Fruit fly (Drosophila melanogaster) whole organism, wandering third instar larva: ENCODE measurements around the gene Drgx.

Experiments used
- Abd-B ChIP-seq: fragments of >200 bp; optimal IDR thresholded peaks from 2 replicates; lab custom pipeline; 2017; ENCODE audit warnings: missing biosample characterization, missing genetic modification characterization
- CG32264 ChIP-seq: fragments of 200-800 bp; sonication (Bioruptor generic); optimal IDR thresholded peaks from 2 replicates; lab custom pipeline; 2016; ENCODE audit warnings: missing biosample characterization, missing genetic modification characterization
- CG9705 ChIP-seq: fragments of 200-800 bp; sonication (Bioruptor generic); optimal IDR thresholded peaks from 2 replicates; lab custom pipeline; 2018; ENCODE audit warnings: missing biosample characterization, mild to moderate bottlenecking, missing genetic modification characterization
- CrebA ChIP-seq: fragments of 200-800 bp; sonication (Bioruptor generic); optimal IDR thresholded peaks from 2 replicates; lab custom pipeline; 2016; ENCODE audit warnings: missing biosample characterization, mild to moderate bottlenecking, missing genetic modification characterization, borderline replicate concordance
- Dfd ChIP-seq: fragments of >200 bp; optimal IDR thresholded peaks from 2 replicates; lab custom pipeline; 2017; ENCODE audit warnings: missing biosample characterization, missing genetic modification characterization
- Dif ChIP-seq: fragments of 200-275, 200-300 bp; sonication (Bioruptor generic); optimal IDR thresholded peaks from 2 replicates; lab custom pipeline; 2018; ENCODE audit warnings: missing biosample characterization, missing genetic modification characterization; ENCODE audit not compliant: partially characterized antibody
- GATAd ChIP-seq: sonication (Bioruptor generic); optimal IDR thresholded peaks from 2 replicates; lab custom pipeline; 2016; ENCODE audit warnings: missing biosample characterization, missing genetic modification characterization
- HLH106 ChIP-seq: fragments of 200-800 bp; optimal IDR thresholded peaks from 3 replicates; lab custom pipeline; 2019; ENCODE audit warnings: missing biosample characterization, mild to moderate bottlenecking, missing genetic modification characterization, moderate library complexity
- Hnf4 ChIP-seq: fragments of 200-800 bp; sonication (Bioruptor generic); optimal IDR thresholded peaks from 2 replicates; lab custom pipeline; 2016; ENCODE audit warnings: missing biosample characterization, mild to moderate bottlenecking, missing genetic modification characterization
- Hr78 ChIP-seq: fragments of >200 bp; optimal IDR thresholded peaks from 2 replicates; lab custom pipeline; 2017; ENCODE audit warnings: missing biosample characterization, missing genetic modification characterization
- Hr83 ChIP-seq: fragments of 200-300 bp; sonication (Bioruptor generic); optimal IDR thresholded peaks from 2 replicates; lab custom pipeline; 2016; ENCODE audit warnings: missing biosample characterization, mild to moderate bottlenecking, missing genetic modification characterization, moderate library complexity; ENCODE audit not compliant: poor library complexity, severe bottlenecking
- Jra ChIP-seq: sonication (Bioruptor generic); optimal IDR thresholded peaks from 2 replicates; lab custom pipeline; 2016; ENCODE audit warnings: missing biosample characterization, missing genetic modification characterization
- Mio ChIP-seq: sonication (Bioruptor generic); optimal IDR thresholded peaks from 2 replicates; lab custom pipeline; 2016; ENCODE audit warnings: missing biosample characterization, missing genetic modification characterization
- Myc ChIP-seq: fragments of >200 bp; optimal IDR thresholded peaks from 2 replicates; lab custom pipeline; 2017
- N ChIP-seq: fragments of >200 bp; optimal IDR thresholded peaks from 2 replicates; lab custom pipeline; 2018; ENCODE audit warnings: missing biosample characterization, missing external identifiers, missing genetic modification characterization
- OdsH ChIP-seq: fragments of 200-800 bp; sonication (Bioruptor generic); optimal IDR thresholded peaks from 2 replicates; lab custom pipeline; 2016; ENCODE audit warnings: missing biosample characterization, mild to moderate bottlenecking, missing genetic modification characterization
- Rel ChIP-seq, 2 experiments: fragments of 200-800 bp; sonication (Bioruptor generic) in 1 of 2; optimal IDR thresholded peaks; 2 replicates in 1 of 2; 3 replicates in 1 of 2; lab custom pipeline; 2016 to 2019; ENCODE audit warnings: mild to moderate bottlenecking in 2 of 2, missing biosample characterization in 2 of 2, missing genetic modification characterization in 2 of 2, moderate library complexity in 1 of 2
- Sp1 ChIP-seq: fragments of 200-800 bp; sonication (Bioruptor generic); optimal IDR thresholded peaks from 3 replicates; lab custom pipeline; 2019; ENCODE audit warnings: missing biosample characterization, mild to moderate bottlenecking, missing genetic modification characterization, moderate library complexity
- Vsx2 ChIP-seq: fragments of 200-300, 225-300 bp; sonication (Bioruptor generic); optimal IDR thresholded peaks from 2 replicates; lab custom pipeline; 2018; ENCODE audit warnings: missing biosample characterization, missing genetic modification characterization; ENCODE audit not compliant: partially characterized antibody
- br ChIP-seq: fragments of 200-800 bp; sonication (Bioruptor generic); optimal IDR thresholded peaks from 2 replicates; lab custom pipeline; 2016; ENCODE audit warnings: missing biosample characterization, missing genetic modification characterization
- brk ChIP-seq: fragments of 200-800 bp; sonication (Bioruptor generic); optimal IDR thresholded peaks from 2 replicates; lab custom pipeline; 2016; ENCODE audit warnings: missing biosample characterization, mild to moderate bottlenecking, missing genetic modification characterization
- dl ChIP-seq, 2 experiments: fragments of 175-275, 200-275 bp in 1 of 2; fragments of 200-275 bp in 1 of 2; sonication (Bioruptor generic); optimal IDR thresholded peaks; lab custom pipeline; 2018; ENCODE audit warnings: mild to moderate bottlenecking in 2 of 2, missing biosample characterization in 2 of 2, missing genetic modification characterization in 2 of 2, moderate library complexity in 2 of 2; ENCODE audit not compliant: partially characterized antibody in 2 of 2, insufficient read depth in 1 of 2
- dmrt93B ChIP-seq: fragments of 200-800 bp; sonication (Bioruptor generic); optimal IDR thresholded peaks from 2 replicates; lab custom pipeline; 2018; ENCODE audit warnings: missing biosample characterization, mild to moderate bottlenecking, missing genetic modification characterization
- dsf ChIP-seq: sonication (Bioruptor generic); optimal IDR thresholded peaks from 2 replicates; lab custom pipeline; 2016; ENCODE audit warnings: missing biosample characterization, missing genetic modification characterization, borderline replicate concordance
- ey ChIP-seq: fragments of 200-800 bp; sonication (Bioruptor generic); optimal IDR thresholded peaks from 2 replicates; lab custom pipeline; 2016; ENCODE audit warnings: missing biosample characterization, missing genetic modification characterization
- foxo ChIP-seq, 2 experiments: fragments of 200-800 bp; sonication (Bioruptor generic); optimal IDR thresholded peaks; 2 replicates in 1 of 2; 3 replicates in 1 of 2; lab custom pipeline; 2016 to 2017; ENCODE audit warnings: missing biosample characterization in 2 of 2, missing genetic modification characterization in 2 of 2
- fru ChIP-seq: fragments of 200-800 bp; sonication (Bioruptor generic); optimal IDR thresholded peaks from 3 replicates; lab custom pipeline; 2016; ENCODE audit warnings: missing biosample characterization, mild to moderate bottlenecking, missing genetic modification characterization
- h ChIP-seq: fragments of 200-800 bp; sonication (Bioruptor generic); optimal IDR thresholded peaks from 3 replicates; lab custom pipeline; 2016; ENCODE audit warnings: missing biosample characterization, mild to moderate bottlenecking, missing genetic modification characterization
- lola ChIP-seq: fragments of >200 bp; optimal IDR thresholded peaks from 2 replicates; lab custom pipeline; 2017; ENCODE audit warnings: missing biosample characterization, missing genetic modification characterization
- pan ChIP-seq: fragments of >200 bp; optimal IDR thresholded peaks from 2 replicates; lab custom pipeline; 2017
- psq ChIP-seq: fragments of 200-800 bp; sonication (Bioruptor generic); optimal IDR thresholded peaks from 3 replicates; lab custom pipeline; 2017; ENCODE audit warnings: missing biosample characterization, mild to moderate bottlenecking, missing genetic modification characterization, moderate library complexity
- rgr ChIP-seq: fragments of 200-800 bp; sonication (Bioruptor generic); optimal IDR thresholded peaks from 3 replicates; lab custom pipeline; 2016; ENCODE audit warnings: missing biosample characterization, mild to moderate bottlenecking, missing genetic modification characterization
- sage ChIP-seq: fragments of 200-800 bp; sonication (Bioruptor generic); optimal IDR thresholded peaks from 2 replicates; lab custom pipeline; 2016; ENCODE audit warnings: missing biosample characterization, mild to moderate bottlenecking, missing genetic modification characterization
- sv ChIP-seq: fragments of 200-800 bp; sonication (Bioruptor generic); optimal IDR thresholded peaks from 3 replicates; lab custom pipeline; 2016; ENCODE audit warnings: missing biosample characterization, missing genetic modification characterization
- tai ChIP-seq: sonication (Bioruptor generic); optimal IDR thresholded peaks from 2 replicates; lab custom pipeline; 2016; ENCODE audit warnings: missing biosample characterization, missing genetic modification characterization
- usp ChIP-seq: fragments of >200 bp; optimal IDR thresholded peaks from 2 replicates; lab custom pipeline; 2017; ENCODE audit warnings: missing biosample characterization, missing genetic modification characterization
- woc ChIP-seq: sonication (Bioruptor generic); optimal IDR thresholded peaks from 2 replicates; lab custom pipeline; 2016; ENCODE audit warnings: missing biosample characterization, mild to moderate bottlenecking, missing genetic modification characterization

Gene Drgx

DNA sequence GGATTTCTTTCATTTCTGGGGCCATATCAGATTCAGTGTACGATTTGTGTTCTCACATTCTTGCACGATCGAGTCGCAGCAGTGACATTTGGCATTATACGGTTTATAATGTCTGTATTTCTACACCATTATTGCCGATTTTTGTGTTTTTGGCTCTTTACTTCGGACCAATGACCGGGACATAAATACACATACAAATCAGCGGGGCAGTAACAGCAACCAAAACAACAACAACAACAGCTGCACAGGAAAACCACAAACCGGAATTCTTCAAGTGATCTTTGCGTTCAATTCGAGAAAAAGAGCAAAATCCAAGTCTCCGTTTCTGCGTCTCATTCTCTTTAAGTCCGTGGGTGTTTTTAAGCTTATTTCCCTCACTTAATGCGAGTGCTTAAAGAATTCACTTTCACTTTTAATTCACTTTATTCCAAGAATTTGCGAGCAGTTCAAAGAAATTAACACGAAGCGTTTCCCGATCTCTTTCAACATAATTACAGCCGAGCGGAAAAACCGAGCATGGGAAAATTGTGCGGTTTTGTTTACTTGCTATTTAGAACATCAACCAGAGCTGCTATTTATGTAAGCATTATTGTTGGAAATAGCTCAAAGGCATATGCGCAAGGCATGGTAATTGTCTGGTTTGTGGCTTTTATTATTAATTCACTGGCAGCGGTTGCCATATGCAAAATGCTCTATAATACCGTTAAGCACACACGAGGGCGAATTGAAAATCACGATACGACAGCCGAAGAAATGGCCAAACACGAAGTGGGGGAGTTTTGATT, 31.1 kb upstream of the Drgx start:
- TF ChIP-seq fru (GFP tag; lab: Kevin White, UChicago) = peak; percentile 63
- peak; percentile 10 for TF ChIP-seq Vsx2 (GFP tag; lab: Kevin White, UChicago)
- no peak for TF ChIP-seq tai (GFP tag; lab: Kevin White, UChicago)

dm6 chr2L:3632047-3632880, 30.3 kb upstream of the Drgx start:
- TF ChIP-seq CG32264 (GFP tag; lab: Kevin White, UChicago) = peak; percentile 95
- no peak for TF ChIP-seq lola (GFP tag; lab: Kevin White, UChicago)
- peak; percentile 96 for TF ChIP-seq Hnf4 (GFP tag; lab: Kevin White, UChicago)
- no peak for TF ChIP-seq CrebA (GFP tag; lab: Kevin White, UChicago)
- no peak for TF ChIP-seq usp
- peak; percentile 98 for TF ChIP-seq fru (GFP tag; lab: Kevin White, UChicago)
- TF ChIP-seq Sp1 = peak; percentile 95
- TF ChIP-seq woc (GFP tag; lab: Kevin White, UChicago) = peak; percentile 96
- TF ChIP-seq foxo (GFP tag; optimal IDR thresholded peaks at IDR 0.05; lab: Kevin White, UChicago) = peak; percentile 82 to 96
- peak; percentile 85 for TF ChIP-seq Vsx2 (GFP tag; lab: Kevin White, UChicago)
- peak; percentile 95 for TF ChIP-seq OdsH (GFP tag; lab: Kevin White, UChicago)
- TF ChIP-seq HLH106 (tag; lab: Kevin White, UChicago) = peak; percentile 99
- peak; percentile 34 for TF ChIP-seq GATAd
- TF ChIP-seq Hr83 = peak; percentile 55
- TF ChIP-seq dmrt93B (GFP tag; lab: Kevin White, UChicago) = peak; percentile 97
- peak; percentile 96 for TF ChIP-seq br
- TF ChIP-seq ey = peak; percentile 94
- TF ChIP-seq sv (GFP tag; lab: Kevin White, UChicago) = peak; percentile 94
- TF ChIP-seq N (GFP tag; lab: Kevin White, UChicago) = no peak
- no peak for TF ChIP-seq Abd-B
- TF ChIP-seq Dfd = no peak
- TF ChIP-seq Mio = peak; percentile 70
- peak; percentile 94 for TF ChIP-seq brk (GFP tag; lab: Kevin White, UChicago)
- peak; percentile 94 for TF ChIP-seq sage (GFP tag; lab: Kevin White, UChicago)
- peak; percentile 97 for TF ChIP-seq CG9705 (GFP tag; lab: Kevin White, UChicago)
- peak; percentile 66 for TF ChIP-seq Myc
- peak; percentile 97 for TF ChIP-seq h (GFP tag; lab: Kevin White, UChicago)
- peak; percentile 78 for TF ChIP-seq dsf
- TF ChIP-seq Rel (GFP tag; optimal IDR thresholded peaks at IDR 0.05; lab: Kevin White, UChicago) = peak; percentile 88
- peak; percentile 75 for TF ChIP-seq Rel (tag; optimal IDR thresholded peaks at IDR 0.05; lab: Kevin White, UChicago)
- peak; percentile 83 for TF ChIP-seq tai (GFP tag; lab: Kevin White, UChicago)
- peak; percentile 94 for TF ChIP-seq rgr (GFP tag; lab: Kevin White, UChicago)
- TF ChIP-seq Jra (GFP tag; lab: Kevin White, UChicago) = peak; percentile 92
- peak; percentile 84 to 85 for TF ChIP-seq dl (GFP tag; optimal IDR thresholded peaks at IDR 0.05; lab: Kevin White, UChicago; ENCODE audit: insufficient read depth in 1 of 2, partially characterized antibody in 2 of 2)
- no peak for TF ChIP-seq pan (lab: Kevin White, UChicago)
- TF ChIP-seq Dif (GFP tag; lab: Kevin White, UChicago) = peak; percentile 95
- TF ChIP-seq psq (GFP tag; lab: Kevin White, UChicago) = peak; percentile 92
- TF ChIP-seq Hr78 (GFP tag; lab: Kevin White, UChicago) = no peak
